Fruit fly (Drosophila melanogaster) whole organism, embryonic: ENCODE results near the gene CG9286.

Experiments
- Atf-2 ChIP-seq: fragments of 200-800 bp; sonication (Bioruptor generic); optimal IDR thresholded peaks from 2 replicates; lab custom pipeline; 2016; ENCODE audit warnings: missing biosample characterization, missing genetic modification characterization
- CG10147 ChIP-seq: fragments of 200-800 bp; sonication (Bioruptor generic); optimal IDR thresholded peaks from 2 replicates; lab custom pipeline; 2019; ENCODE audit warnings: missing biosample characterization, mild to moderate bottlenecking, missing genetic modification characterization, moderate library complexity
- CG1233 ChIP-seq: fragments of 200-800 bp; sonication (Bioruptor generic); optimal IDR thresholded peaks from 4 replicates; lab custom pipeline; 2018; ENCODE audit warnings: missing biosample characterization, mild to moderate bottlenecking, missing genetic modification characterization
- CG12769 ChIP-seq: fragments of 200-800 bp; sonication (Bioruptor generic); optimal IDR thresholded peaks from 2 replicates; lab custom pipeline; 2019; ENCODE audit warnings: missing biosample characterization, mild to moderate bottlenecking, missing genetic modification characterization, moderate library complexity
- CG15479 ChIP-seq: fragments of 200-800 bp; sonication (Bioruptor generic); optimal IDR thresholded peaks from 3 replicates; lab custom pipeline; 2019; ENCODE audit warnings: missing biosample characterization, mild to moderate bottlenecking, missing genetic modification characterization, moderate library complexity
- Dbx ChIP-seq: fragments of 200-800 bp; sonication (Bioruptor generic); IDR thresholded peaks from 3 replicates; pipeline ENCODE4 v1.3.6; 2022; ENCODE audit warnings: missing biosample characterization, missing genetic modification characterization
- Fer1 ChIP-seq: fragments of 200-800 bp; sonication (Bioruptor generic); optimal IDR thresholded peaks from 2 replicates; lab custom pipeline; 2017; ENCODE audit warnings: missing biosample characterization, mild to moderate bottlenecking, missing genetic modification characterization
- HHEX ChIP-seq: fragments of 200-800 bp; sonication (Bioruptor generic); optimal IDR thresholded peaks from 3 replicates; lab custom pipeline; 2017; ENCODE audit warnings: missing biosample characterization, mild to moderate bottlenecking, missing genetic modification characterization, missing genetic modification reagents
- Rfx ChIP-seq: fragments of 200-800 bp; sonication (Bioruptor generic); IDR thresholded peaks from 2 replicates; pipeline ENCODE4 v1.3.6; 2022; ENCODE audit warnings: missing biosample characterization, missing genetic modification characterization
- Sin3A ChIP-seq: fragments of >200 bp; optimal IDR thresholded peaks from 2 replicates; lab custom pipeline; 2018
- Vsx1 ChIP-seq: fragments of 200-800 bp; sonication (Bioruptor generic); optimal IDR thresholded peaks from 2 replicates; lab custom pipeline; 2017; ENCODE audit warnings: missing biosample characterization, mild to moderate bottlenecking, missing genetic modification characterization, missing genetic modification reagents
- shn ChIP-seq: fragments of 200-800 bp; sonication (Bioruptor generic); optimal IDR thresholded peaks from 3 replicates; lab custom pipeline; 2016; ENCODE audit warnings: missing biosample characterization, missing genetic modification characterization
- slou ChIP-seq: fragments of 200-800 bp; sonication (Bioruptor generic); optimal IDR thresholded peaks from 3 replicates; lab custom pipeline; 2016; ENCODE audit warnings: missing biosample characterization, missing genetic modification characterization

DNA sequence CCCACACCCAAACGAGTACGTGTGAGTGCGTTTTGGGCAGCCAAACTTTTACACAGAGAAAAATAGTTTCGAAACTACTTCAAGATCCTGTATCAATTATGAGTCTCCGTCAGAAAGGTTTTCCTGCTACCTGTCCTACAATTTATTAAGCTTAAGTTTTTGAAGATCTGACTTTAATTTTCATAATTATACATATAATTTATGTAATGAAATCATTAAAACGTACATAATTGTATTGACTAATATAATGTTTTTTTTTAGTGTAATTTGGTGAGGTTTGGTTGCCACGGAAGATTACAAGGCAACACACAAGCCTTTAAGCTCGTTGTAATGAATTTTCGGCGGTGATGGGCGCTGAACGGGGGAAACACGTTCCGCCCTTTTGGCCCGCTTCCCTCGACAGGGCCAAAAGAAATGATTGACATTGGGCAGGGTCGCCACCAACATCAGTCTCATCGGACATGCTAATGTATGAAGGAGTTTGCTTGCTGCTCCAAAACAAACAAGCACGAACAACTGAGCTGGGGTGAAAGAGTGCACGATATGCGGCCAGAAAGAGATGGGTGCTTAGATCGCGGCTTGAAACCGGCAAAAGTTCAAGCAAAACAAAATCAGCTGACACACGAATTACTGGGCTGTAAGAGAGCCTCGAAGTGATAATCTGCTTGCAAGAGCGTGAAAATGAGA, 13.4 kb downstream of the CG9286 start:
- TF ChIP-seq Atf-2 = no peak
- TF ChIP-seq Vsx1 (GFP tag; lab: Kevin White, UChicago) = peak; percentile 11
- TF ChIP-seq Sin3A (lab: Kevin White, UChicago) = no peak
- TF ChIP-seq CG10147 (GFP tag; lab: Kevin White, UChicago) = peak; percentile 27
- no peak for TF ChIP-seq shn (GFP tag; lab: Kevin White, UChicago)
- TF ChIP-seq CG12769 (tag; lab: Kevin White, UChicago) = no peak
- TF ChIP-seq Rfx (GFP tag; lab: Robert Waterston, UW) = no peak
- no peak for TF ChIP-seq Dbx (GFP tag; lab: Robert Waterston, UW)
- TF ChIP-seq Fer1 (GFP tag; lab: Kevin White, UChicago) = no peak
- peak; percentile 53 for TF ChIP-seq CG1233
- no peak for TF ChIP-seq slou (GFP tag; lab: Kevin White, UChicago)
- peak; percentile 25 for TF ChIP-seq HHEX (GFP tag; lab: Kevin White, UChicago)
- no peak for TF ChIP-seq CG15479 (GFP tag; lab: Kevin White, UChicago)
